Worm (Caenorhabditis elegans) whole organism, mixed stage, embryonic: ENCODE results near the gene ugt-6.

Source experiments
- elt-3 ChIP-seq: fragments of 150-350 bp; optimal IDR thresholded peaks from 2 replicates; lab custom pipeline; 2014; ENCODE audit warnings: missing biosample characterization, missing genetic modification characterization
- nhr-12 ChIP-seq: fragments of 150-350 bp; optimal IDR thresholded peaks from 2 replicates; lab custom pipeline; 2014; ENCODE audit warnings: missing biosample characterization, missing genetic modification characterization
- nhr-237 ChIP-seq: fragments of 150-350 bp; optimal IDR thresholded peaks from 2 replicates; lab custom pipeline; 2014; ENCODE audit warnings: missing biosample characterization, missing genetic modification characterization
- nhr-76 ChIP-seq: sonication (generic microtip); optimal IDR thresholded peaks from 2 replicates; lab custom pipeline; 2017; ENCODE audit warnings: missing biosample characterization, missing genetic modification characterization
- pha-4 ChIP-seq: fragments of 150-350 bp; optimal IDR thresholded peaks from 2 replicates; lab custom pipeline; 2018; ENCODE audit warnings: missing biosample characterization, missing genetic modification reagents, missing genetic modification characterization
- sem-2 ChIP-seq: fragments of 200-800 bp; sonication (Bioruptor generic); optimal IDR thresholded peaks from 2 replicates; lab custom pipeline; 2018; ENCODE audit warnings: mild to moderate bottlenecking, missing genetic modification characterization, missing compliant biosample characterization
- unc-62 ChIP-seq: fragments of 150-350 bp; optimal IDR thresholded peaks from 2 replicates; lab custom pipeline; 2014; ENCODE audit warnings: missing biosample characterization, missing genetic modification reagents, missing genetic modification characterization
- zip-8 ChIP-seq: fragments of 150-350 bp; optimal IDR thresholded peaks from 2 replicates; lab custom pipeline; 2014; ENCODE audit warnings: missing biosample characterization, missing genetic modification characterization
- ztf-11 ChIP-seq: fragments of 150-350 bp; optimal IDR thresholded peaks from 2 replicates; lab custom pipeline; 2014; ENCODE audit warnings: missing biosample characterization, missing genetic modification characterization

DNA sequence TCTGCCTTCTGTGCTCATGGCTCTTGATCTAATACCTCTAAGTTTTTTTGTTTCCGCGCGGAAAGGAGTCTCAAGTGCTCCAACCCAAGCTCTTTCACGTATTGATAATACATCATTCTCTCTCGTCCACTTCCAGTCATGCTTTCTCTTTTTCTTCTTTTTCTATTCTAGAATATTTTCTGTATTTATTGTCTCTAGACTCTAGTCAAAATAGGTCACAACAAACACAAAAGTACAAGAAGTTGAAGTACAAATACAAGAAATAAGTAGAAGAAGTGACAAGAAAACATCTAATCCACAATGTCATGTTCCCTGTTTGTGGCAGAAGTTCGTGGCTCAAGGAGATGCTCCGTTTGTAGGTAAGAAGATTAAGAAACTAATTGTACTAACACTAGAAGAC lies 24.8 kb downstream of the ugt-6 start, which contains the start of gene ZC455.1:
- no peak for TF ChIP-seq zip-8
- TF ChIP-seq sem-2 (GFP tag; lab: Kevin White, UChicago) = no peak
- no peak for TF ChIP-seq elt-3 (tag; lab: Kevin White, UChicago)
- no peak for TF ChIP-seq pha-4 (tag; lab: Kevin White, UChicago)
- TF ChIP-seq nhr-76 (tag; lab: Kevin White, UChicago) = no peak
- TF ChIP-seq nhr-12 (tag; lab: Kevin White, UChicago) = no peak
- TF ChIP-seq unc-62 (GFP tag; lab: Kevin White, UChicago) = no peak
- TF ChIP-seq ztf-11 (tag; lab: Kevin White, UChicago) = no peak
- TF ChIP-seq nhr-237 (tag; lab: Kevin White, UChicago) = no peak
